Worm (Caenorhabditis elegans) whole organism, L4 larva: Measurements from ENCODE around the gene Y57G11B.5.
A peak's percentile ranks its signal among the peaks of the same experiment; 100 is the strongest.

Experiments used
- F44E2.7 ChIP-seq: fragments of 200-800 bp; sonication (Bioruptor generic); IDR thresholded peaks from 2 replicates; pipeline ENCODE4 v2.1.2; 2022; ENCODE audit warnings: missing genetic modification characterization, missing compliant biosample characterization
- Y105C5A.15 ChIP-seq: fragments of 200-800 bp; sonication (Bioruptor generic); IDR thresholded peaks from 2 replicates; pipeline ENCODE4 v1.3.6; 2022; ENCODE audit warnings: missing genetic modification characterization, missing compliant biosample characterization
- Y48G9A.11 ChIP-seq: fragments of 200-800 bp; sonication (Bioruptor generic); IDR thresholded peaks from 2 replicates; pipeline ENCODE4 v1.3.6; 2022; ENCODE audit warnings: missing genetic modification reagents, missing genetic modification characterization, missing compliant biosample characterization
- Y5F2A.4 ChIP-seq: fragments of 200-800 bp; sonication (Bioruptor generic); optimal IDR thresholded peaks from 2 replicates; lab custom pipeline; 2018; ENCODE audit warnings: mild to moderate bottlenecking, missing genetic modification characterization, missing compliant biosample characterization
- ZK546.5 ChIP-seq, 2 experiments: sonication (generic microtip); optimal IDR thresholded peaks; 2 replicates each; lab custom pipeline; 2017; ENCODE audit warnings: missing biosample characterization in 2 of 2, missing genetic modification characterization in 2 of 2
- aha-1 ChIP-seq: fragments of 150-350 bp; peaks from one replicate; lab custom pipeline; 2014; ENCODE audit warnings: missing biosample characterization, missing genetic modification characterization
- ama-1 ChIP-seq: fragments of 150-350 bp; optimal IDR thresholded peaks from 2 replicates; lab custom pipeline; 2014; ENCODE audit warnings: inconsistent platforms, mixed read lengths
- arid-1 ChIP-seq: fragments of 200-800 bp; sonication (Bioruptor generic); conservative IDR thresholded peaks from 2 replicates; pipeline ENCODE4 v1.3.6; 2022; ENCODE audit warnings: missing genetic modification reagents, missing genetic modification characterization, missing compliant biosample characterization
- ceh-20 ChIP-seq: fragments of 200-800 bp; sonication (Bioruptor generic); IDR thresholded peaks from 2 replicates; pipeline ENCODE4 v1.3.6; 2022; ENCODE audit warnings: missing genetic modification reagents, missing genetic modification characterization, missing compliant biosample characterization
- ctbp-1 ChIP-seq: fragments of 200-800 bp; sonication (Bioruptor generic); IDR thresholded peaks from 2 replicates; pipeline ENCODE4 v1.3.6; 2022; ENCODE audit warnings: missing genetic modification reagents, missing genetic modification characterization, missing compliant biosample characterization
- daf-16 ChIP-seq, 3 experiments: sonication (generic microtip); optimal IDR thresholded peaks; 2 replicates each; lab custom pipeline; 2016 to 2017; ENCODE audit warnings: missing genetic modification characterization in 3 of 3, missing genetic modification reagents in 3 of 3, mild to moderate bottlenecking in 2 of 3, missing compliant biosample characterization in 2 of 3, missing biosample characterization in 1 of 3, moderate library complexity in 1 of 3
- daf-19 ChIP-seq: fragments of 200-800 bp; sonication (Bioruptor generic); conservative IDR thresholded peaks from 2 replicates; pipeline ENCODE4 v1.3.6; 2022; ENCODE audit warnings: missing genetic modification characterization, missing compliant biosample characterization
- daf-8 ChIP-seq: fragments of 200-800 bp; sonication (Bioruptor generic); IDR thresholded peaks from 2 replicates; pipeline ENCODE4 v1.3.6; 2022; ENCODE audit warnings: missing genetic modification characterization, missing compliant biosample characterization
- dmd-6 ChIP-seq: fragments of 200-800 bp; sonication (Bioruptor generic); IDR thresholded peaks from 2 replicates; pipeline ENCODE4 v1.3.6; 2022; ENCODE audit warnings: missing genetic modification reagents, missing genetic modification characterization, missing compliant biosample characterization
- dmd-8 ChIP-seq: fragments of 200-800 bp; sonication (Bioruptor generic); IDR thresholded peaks from 2 replicates; pipeline ENCODE4 v1.3.6; 2022; ENCODE audit warnings: missing genetic modification characterization, missing compliant biosample characterization
- dmd-9 ChIP-seq: fragments of 200-800 bp; sonication (Bioruptor generic); IDR thresholded peaks from 2 replicates; pipeline ENCODE4 v1.3.6; 2022; ENCODE audit warnings: missing genetic modification reagents, missing genetic modification characterization, missing compliant biosample characterization
- dve-1 ChIP-seq: sonication (generic microtip); optimal IDR thresholded peaks from 2 replicates; lab custom pipeline; 2017; ENCODE audit warnings: antibody characterized with exemption, mild to moderate bottlenecking, missing genetic modification characterization, missing compliant biosample characterization; ENCODE audit not compliant: insufficient read depth
- egl-43 ChIP-seq: fragments of 200-800 bp; sonication (Bioruptor generic); IDR thresholded peaks from 2 replicates; pipeline ENCODE4 v1.3.6; 2022; ENCODE audit warnings: missing genetic modification reagents, missing genetic modification characterization, missing compliant biosample characterization
- hif-1 ChIP-seq, 2 experiments: sonication (generic microtip); optimal IDR thresholded peaks; 2 replicates each; lab custom pipeline; 2016 to 2017; ENCODE audit warnings: missing compliant biosample characterization in 2 of 2, missing genetic modification characterization in 2 of 2, missing genetic modification reagents in 2 of 2, missing genotype in 2 of 2, mild to moderate bottlenecking in 1 of 2
- hlh-11 ChIP-seq: fragments of 200-800 bp; sonication (Bioruptor generic); optimal IDR thresholded peaks from 2 replicates; lab custom pipeline; 2018; ENCODE audit warnings: mild to moderate bottlenecking, missing genetic modification characterization, missing compliant biosample characterization
- hlh-30 ChIP-seq: sonication (generic microtip); optimal IDR thresholded peaks from 2 replicates; lab custom pipeline; 2017; ENCODE audit warnings: antibody characterized with exemption, mild to moderate bottlenecking, missing genetic modification characterization, missing compliant biosample characterization; ENCODE audit not compliant: insufficient read depth
- lin-15B ChIP-seq: fragments of 150-350 bp; sonication (generic microtip); optimal IDR thresholded peaks from 3 replicates; lab custom pipeline; 2014; ENCODE audit warnings: missing biosample characterization, missing genetic modification characterization
- lin-38 ChIP-seq: fragments of 200-800 bp; sonication (Bioruptor generic); IDR thresholded peaks from 2 replicates; pipeline ENCODE4 v1.3.6; 2022; ENCODE audit warnings: missing genetic modification reagents, missing genetic modification characterization, missing compliant biosample characterization
- lir-3 ChIP-seq: sonication (generic microtip); optimal IDR thresholded peaks from 2 replicates; lab custom pipeline; 2016; ENCODE audit warnings: mild to moderate bottlenecking, missing genetic modification characterization, missing compliant biosample characterization
- mes-2 ChIP-seq: sonication (generic microtip); optimal IDR thresholded peaks from 2 replicates; lab custom pipeline; 2016; ENCODE audit warnings: missing genotype, mild to moderate bottlenecking, missing genetic modification characterization, missing compliant biosample characterization; ENCODE audit not compliant: poor library complexity, severe bottlenecking
- mxl-3 ChIP-seq: fragments of 200-800 bp; sonication (Bioruptor generic); optimal IDR thresholded peaks from 2 replicates; lab custom pipeline; 2018; ENCODE audit warnings: mild to moderate bottlenecking, missing genetic modification characterization, missing compliant biosample characterization
- nhr-11 ChIP-seq: fragments of 150-350 bp; optimal IDR thresholded peaks from 2 replicates; lab custom pipeline; 2014; ENCODE audit warnings: missing biosample characterization, missing genetic modification characterization
- nhr-111 ChIP-seq: fragments of 200-800 bp; sonication (Bioruptor generic); optimal IDR thresholded peaks from 2 replicates; lab custom pipeline; 2018; ENCODE audit warnings: mild to moderate bottlenecking, missing genetic modification characterization, missing compliant biosample characterization
- nhr-28 ChIP-seq: fragments of 150-350 bp; optimal IDR thresholded peaks from 2 replicates; lab custom pipeline; 2014; ENCODE audit warnings: missing biosample characterization, missing genetic modification characterization
- nhr-41 ChIP-seq: fragments of 200-800 bp; sonication (Bioruptor generic); IDR thresholded peaks from 2 replicates; pipeline ENCODE4 v1.3.6; 2022; ENCODE audit warnings: missing genetic modification reagents, missing genetic modification characterization, missing compliant biosample characterization
- nhr-76 ChIP-seq: fragments of 150-350 bp; optimal IDR thresholded peaks from 2 replicates; lab custom pipeline; 2014; ENCODE audit warnings: missing biosample characterization, missing genetic modification characterization
- nhr-77 ChIP-seq: fragments of 150-350 bp; optimal IDR thresholded peaks from 2 replicates; lab custom pipeline; 2014; ENCODE audit warnings: missing biosample characterization, missing genetic modification characterization
- pha-4 ChIP-seq, 2 experiments: fragments of 150-350 bp in 1 of 2; fragments of 200-800 bp in 1 of 2; sonication (Bioruptor generic) in 1 of 2; IDR thresholded peaks in 1 of 2; optimal IDR thresholded peaks in 1 of 2; 2 replicates each; pipeline versions ENCODE4 v1.3.6 to Lab custom; 2014 to 2022; ENCODE audit warnings: missing genetic modification characterization in 2 of 2, missing genetic modification reagents in 2 of 2, missing biosample characterization in 1 of 2, missing compliant biosample characterization in 1 of 2
- php-3 ChIP-seq: fragments of 200-800 bp; sonication (Bioruptor generic); IDR thresholded peaks from 2 replicates; pipeline ENCODE4 v1.3.6; 2022; ENCODE audit warnings: missing genetic modification reagents, missing genetic modification characterization, missing compliant biosample characterization
- pqm-1 ChIP-seq: sonication (generic microtip); optimal IDR thresholded peaks from 2 replicates; lab custom pipeline; 2017; ENCODE audit warnings: missing biosample characterization, missing genetic modification characterization
- rbr-2 ChIP-seq: sonication (generic microtip); optimal IDR thresholded peaks from 2 replicates; lab custom pipeline; 2016; ENCODE audit warnings: missing genotype, missing genetic modification characterization, missing compliant biosample characterization
- sdz-12 ChIP-seq: fragments of 200-800 bp; sonication (Bioruptor generic); optimal IDR thresholded peaks from 2 replicates; lab custom pipeline; 2018; ENCODE audit warnings: mild to moderate bottlenecking, missing genetic modification characterization, missing compliant biosample characterization
- set-16 ChIP-seq: fragments of 200-800 bp; sonication (Bioruptor generic); IDR thresholded peaks from 2 replicates; pipeline ENCODE4 v1.3.6; 2022; ENCODE audit warnings: missing genetic modification reagents, missing genetic modification characterization, missing compliant biosample characterization
- snpc-1.2 ChIP-seq: fragments of 200-800 bp; sonication (Bioruptor generic); IDR thresholded peaks from 2 replicates; pipeline ENCODE4 v1.3.6; 2022; ENCODE audit warnings: missing genetic modification reagents, missing genetic modification characterization, missing compliant biosample characterization
- spr-1 ChIP-seq: sonication (generic microtip); optimal IDR thresholded peaks from 2 replicates; lab custom pipeline; 2016; ENCODE audit warnings: mild to moderate bottlenecking, missing genetic modification characterization, missing compliant biosample characterization
- tra-1 ChIP-seq: fragments of 200-800 bp; sonication (Bioruptor generic); IDR thresholded peaks from 2 replicates; pipeline ENCODE4 v1.3.6; 2022; ENCODE audit warnings: missing genetic modification reagents, missing genetic modification characterization, missing compliant biosample characterization
- unc-62 ChIP-seq, 3 experiments: fragments of 150-350 bp in 1 of 3; sonication (generic microtip); optimal IDR thresholded peaks in 2 of 3; peaks in 1 of 3; 1 replicate in 1 of 3; 2 replicates in 2 of 3; lab custom pipeline; 2014 to 2017; ENCODE audit warnings: missing biosample characterization in 3 of 3, missing genetic modification characterization in 3 of 3, missing genetic modification reagents in 3 of 3, missing genotype in 1 of 3
- vab-7 ChIP-seq: fragments of 200-800 bp; sonication (Bioruptor generic); IDR thresholded peaks from 2 replicates; pipeline ENCODE4 v1.3.6; 2022; ENCODE audit warnings: missing genetic modification reagents, missing genetic modification characterization, missing compliant biosample characterization
- ztf-11 ChIP-seq: fragments of 150-350 bp; optimal IDR thresholded peaks from 2 replicates; lab custom pipeline; 2014; ENCODE audit warnings: missing biosample characterization, missing genetic modification characterization

The Y57G11B.5 gene

DNA sequence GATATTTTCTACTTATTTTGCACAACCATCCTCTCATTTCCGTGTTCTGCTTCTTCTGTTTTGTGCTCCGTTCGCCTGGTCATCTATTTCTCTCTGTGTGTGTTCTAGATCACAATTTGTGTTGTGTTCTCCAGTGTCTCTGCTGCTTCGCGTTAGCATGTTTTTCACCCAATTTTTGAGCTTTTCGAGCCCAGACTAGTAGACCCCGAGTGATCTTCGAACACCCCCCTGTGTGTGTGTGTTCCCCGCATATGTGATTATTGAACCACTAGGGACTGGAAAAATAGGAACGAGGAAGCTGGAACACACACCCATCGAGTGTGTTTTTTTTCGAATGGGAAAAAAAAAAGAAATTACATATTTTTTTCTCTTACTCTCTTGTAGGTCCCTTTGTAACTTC lies 43.9 kb downstream of the Y57G11B.5 start (continued):
- TF ChIP-seq rbr-2 = peak; percentile 43
- TF ChIP-seq ama-1 = peak; percentile 54

DNA sequence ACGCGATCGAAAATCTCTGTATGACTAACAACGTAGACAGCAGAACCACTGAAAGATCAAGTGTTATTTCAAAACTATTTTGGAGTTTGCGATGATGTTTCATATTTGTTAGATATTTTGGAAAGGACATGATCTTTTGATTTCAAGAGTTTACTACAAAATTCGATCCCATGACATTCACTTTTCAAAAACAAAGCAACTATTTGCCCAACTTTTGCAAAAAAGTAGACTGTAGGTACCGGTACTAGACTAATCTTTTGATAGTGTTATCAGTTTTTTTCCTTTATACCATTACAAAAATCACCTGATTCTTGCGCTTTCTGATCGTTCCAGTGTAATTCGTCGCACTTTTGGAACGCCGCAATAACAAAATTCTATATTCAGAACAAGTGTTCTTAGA lies 45.4 kb downstream of the Y57G11B.5 start:
- TF ChIP-seq lir-3 (tag; lab: Kevin White, UChicago) (no peak), pha-4 (GFP tag; IDR thresholded peaks at IDR 0.05; lab: Robert Waterston, UW) (0 out of 2 replicates have a peak, but pooled peaks have one; percentile 5), pha-4 (tag; optimal IDR thresholded peaks at IDR 0.05; lab: Kevin White, UChicago) (no peak), php-3 (GFP tag; lab: Robert Waterston, UW) (no peak), arid-1 (no peak), lin-15B (tag; lab: Kevin White, UChicago) (no peak), dmd-9 (GFP tag; lab: Robert Waterston, UW) (no peak), aha-1 (tag; lab: Kevin White, UChicago) (no peak), nhr-28 (tag; lab: Kevin White, UChicago) (peak; percentile 10), Y105C5A.15 (GFP tag; lab: Robert Waterston, UW) (no peak), unc-62 (GFP tag; optimal IDR thresholded peaks at IDR 0.05 in 1 of 2; lab: Kevin White, UChicago) (peak in 1 of 2 experiments; percentile 51), unc-62 (tag; optimal IDR thresholded peaks at IDR 0.05; lab: Kevin White, UChicago) (no peak), ceh-20 (GFP tag; lab: Robert Waterston, UW) (no peak), ztf-11 (tag; lab: Kevin White, UChicago) (no peak), Y48G9A.11 (GFP tag; lab: Robert Waterston, UW) (no peak), set-16 (GFP tag; lab: Robert Waterston, UW) (no peak), snpc-1.2 (GFP tag; lab: Robert Waterston, UW) (no peak), dmd-8 (GFP tag; lab: Robert Waterston, UW) (no peak), dmd-6 (peak; percentile 68), dve-1 (tag; lab: Kevin White, UChicago) (peak; percentile 28), spr-1 (tag; lab: Kevin White, UChicago) (no peak), F44E2.7 (GFP tag; lab: Robert Waterston, UW) (no peak), daf-16 (GFP tag; optimal IDR thresholded peaks at IDR 0.05; lab: Kevin White, UChicago) (no peak), daf-16 (tag; optimal IDR thresholded peaks at IDR 0.05; lab: Kevin White, UChicago) (peak; percentile 56), nhr-41 (GFP tag; lab: Robert Waterston, UW) (no peak), Y5F2A.4 (GFP tag; lab: Kevin White, UChicago) (no peak), daf-8 (no peak), ctbp-1 (GFP tag; lab: Robert Waterston, UW) (no peak)

DNA sequence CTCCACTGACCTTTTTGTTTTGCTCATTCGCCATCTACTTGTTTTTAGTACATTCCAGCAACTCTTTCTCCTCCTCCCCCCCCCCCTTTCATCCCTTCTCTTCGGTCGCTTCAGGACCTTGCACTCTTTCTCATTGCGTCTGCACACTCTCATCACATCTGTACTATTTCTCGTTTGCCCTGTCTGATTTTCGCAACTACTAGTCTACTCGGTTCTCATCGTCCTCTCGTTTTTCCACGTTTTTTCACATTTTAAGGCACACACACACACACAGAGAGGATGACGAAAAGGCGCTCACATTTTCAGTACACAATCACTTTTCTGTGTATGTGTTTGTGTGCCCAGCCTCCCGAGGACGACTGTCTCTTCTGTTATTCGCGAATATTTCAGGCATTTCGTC lies 45.9 kb downstream of the Y57G11B.5 start:
- TF ChIP-seq lin-38 (GFP tag; lab: Robert Waterston, UW) = no peak
- peak; percentile 60 for TF ChIP-seq dve-1 (tag; lab: Kevin White, UChicago)
- no peak for TF ChIP-seq daf-19
- no peak for TF ChIP-seq nhr-76
- TF ChIP-seq daf-16 (GFP tag; optimal IDR thresholded peaks at IDR 0.05; lab: Kevin White, UChicago) = peak in 1 of 2 experiments; percentile 87
- peak; percentile 84 for TF ChIP-seq daf-16 (tag; optimal IDR thresholded peaks at IDR 0.05; lab: Kevin White, UChicago)
- TF ChIP-seq egl-43 (GFP tag; lab: Robert Waterston, UW) = peak; percentile 49; the same call in 1 of the 2 replicates
- peak; percentile 70 for TF ChIP-seq hlh-30 (tag; lab: Kevin White, UChicago)
- TF ChIP-seq nhr-11 (tag; lab: Kevin White, UChicago) = peak; percentile 74
- no peak for TF ChIP-seq nhr-111
- 0 out of 2 replicates have a peak, but pooled peaks have one; percentile 22 for TF ChIP-seq ctbp-1 (GFP tag; lab: Robert Waterston, UW)
- TF ChIP-seq nhr-77 (tag; lab: Kevin White, UChicago) = no peak
- no peak for TF ChIP-seq sdz-12 (GFP tag; lab: Kevin White, UChicago)
- TF ChIP-seq hlh-11 (tag; lab: Kevin White, UChicago) = peak; percentile 68
- TF ChIP-seq vab-7 (GFP tag; lab: Robert Waterston, UW) = 0 out of 2 replicates have a peak, but pooled peaks have one; percentile 14
- peak; percentile 37 for TF ChIP-seq mxl-3 (GFP tag; lab: Kevin White, UChicago)
- peak; percentile 87 for TF ChIP-seq aha-1 (tag; lab: Kevin White, UChicago)
- TF ChIP-seq unc-62 (GFP tag; optimal IDR thresholded peaks at IDR 0.05 in 1 of 2; lab: Kevin White, UChicago) = peak in 1 of 2 experiments; percentile 93
- TF ChIP-seq unc-62 (tag; optimal IDR thresholded peaks at IDR 0.05; lab: Kevin White, UChicago) = no peak
- TF ChIP-seq hif-1 (tag; optimal IDR thresholded peaks at IDR 0.05; lab: Kevin White, UChicago) = peak in 1 of 2 experiments; percentile 41
- TF ChIP-seq pqm-1 (tag; lab: Kevin White, UChicago) = peak; percentile 16
- TF ChIP-seq dmd-6 = peak; percentile 49
- peak; percentile 35 for TF ChIP-seq mes-2 (tag; lab: Kevin White, UChicago)
- TF ChIP-seq nhr-28 (tag; lab: Kevin White, UChicago) = peak; percentile 56
- no peak for TF ChIP-seq pha-4 (GFP tag; IDR thresholded peaks at IDR 0.05; lab: Robert Waterston, UW)
- peak; percentile 13 for TF ChIP-seq pha-4 (tag; optimal IDR thresholded peaks at IDR 0.05; lab: Kevin White, UChicago)
- no peak for TF ChIP-seq ZK546.5 (tag; optimal IDR thresholded peaks at IDR 0.05; lab: Kevin White, UChicago)
- no peak for TF ChIP-seq tra-1 (GFP tag; lab: Robert Waterston, UW)
- peak; percentile 51 for TF ChIP-seq rbr-2
